Worm (Caenorhabditis elegans) whole organism, mixed stage, embryonic: ENCODE results near the gene Y62E10A.23.

Experiments used
- drap-1 ChIP-seq: fragments of 200-800 bp; sonication (Bioruptor generic); optimal IDR thresholded peaks from 3 replicates; lab custom pipeline; 2018; ENCODE audit warnings: mild to moderate bottlenecking, missing genetic modification characterization, missing compliant biosample characterization
- elt-1 ChIP-seq: sonication (generic microtip); optimal IDR thresholded peaks from 2 replicates; lab custom pipeline; 2017; ENCODE audit warnings: missing genetic modification characterization, mild to moderate bottlenecking, missing compliant biosample characterization, antibody characterized with exemption, moderate library complexity, borderline replicate concordance; ENCODE audit not compliant: insufficient read depth
- lin-13 ChIP-seq: fragments of 150-350 bp; optimal IDR thresholded peaks from 2 replicates; lab custom pipeline; 2014; ENCODE audit warnings: missing biosample characterization, missing genetic modification characterization
- mab-5 ChIP-seq: fragments of 150-350 bp; optimal IDR thresholded peaks from 2 replicates; lab custom pipeline; 2014; ENCODE audit warnings: missing biosample characterization, missing genetic modification characterization
- mls-2 ChIP-seq: sonication (generic microtip); optimal IDR thresholded peaks from 2 replicates; lab custom pipeline; 2016; ENCODE audit warnings: mild to moderate bottlenecking, missing genetic modification characterization, moderate library complexity, missing compliant biosample characterization
- nhr-12 ChIP-seq: fragments of 150-350 bp; optimal IDR thresholded peaks from 2 replicates; lab custom pipeline; 2014; ENCODE audit warnings: missing biosample characterization, missing genetic modification characterization
- nhr-237 ChIP-seq: fragments of 150-350 bp; optimal IDR thresholded peaks from 2 replicates; lab custom pipeline; 2014; ENCODE audit warnings: missing biosample characterization, missing genetic modification characterization
- nhr-28 ChIP-seq: fragments of 150-350 bp; optimal IDR thresholded peaks from 2 replicates; lab custom pipeline; 2014; ENCODE audit warnings: missing biosample characterization, missing genetic modification characterization
- nhr-76 ChIP-seq: sonication (generic microtip); optimal IDR thresholded peaks from 2 replicates; lab custom pipeline; 2017; ENCODE audit warnings: missing biosample characterization, missing genetic modification characterization
- sem-2 ChIP-seq: fragments of 200-800 bp; sonication (Bioruptor generic); optimal IDR thresholded peaks from 2 replicates; lab custom pipeline; 2018; ENCODE audit warnings: mild to moderate bottlenecking, missing genetic modification characterization, missing compliant biosample characterization
- sptf-1 ChIP-seq: sonication (generic microtip); optimal IDR thresholded peaks from 2 replicates; lab custom pipeline; 2017; ENCODE audit warnings: mild to moderate bottlenecking, missing genetic modification characterization, moderate library complexity, missing compliant biosample characterization
- unc-62 ChIP-seq: fragments of 150-350 bp; optimal IDR thresholded peaks from 2 replicates; lab custom pipeline; 2014; ENCODE audit warnings: missing biosample characterization, missing genetic modification reagents, missing genetic modification characterization
- ztf-11 ChIP-seq: fragments of 150-350 bp; optimal IDR thresholded peaks from 2 replicates; lab custom pipeline; 2014; ENCODE audit warnings: missing biosample characterization, missing genetic modification characterization

DNA sequence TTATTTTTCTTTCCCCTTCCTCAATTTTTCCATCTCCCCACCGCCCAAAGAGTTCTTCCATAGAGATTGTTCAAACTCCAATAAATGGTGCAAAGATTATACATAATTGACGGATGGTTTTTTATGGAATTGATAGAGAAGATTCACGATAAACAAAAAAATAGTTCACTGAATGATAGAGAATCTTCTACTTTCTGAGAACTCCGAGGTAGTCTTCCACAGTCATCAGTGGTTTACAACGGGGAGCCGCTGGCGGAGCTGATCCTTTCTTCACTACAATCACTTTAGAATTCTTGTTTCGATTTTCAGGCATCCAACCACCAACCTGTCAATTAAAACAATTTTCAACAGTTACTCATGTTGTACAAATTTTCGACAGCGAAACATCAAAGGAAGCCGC lies 30.1 kb upstream of the Y62E10A.23 start:
- no peak for TF ChIP-seq sptf-1 (tag; lab: Kevin White, UChicago)
- no peak for TF ChIP-seq nhr-76
- no peak for TF ChIP-seq nhr-12
- no peak for TF ChIP-seq sem-2 (GFP tag; lab: Kevin White, UChicago)
- TF ChIP-seq elt-1, result no peak
- TF ChIP-seq nhr-28 (tag; lab: Kevin White, UChicago), result no peak
- no peak for TF ChIP-seq lin-13 (tag; lab: Kevin White, UChicago)
- no peak for TF ChIP-seq unc-62 (GFP tag; lab: Kevin White, UChicago)
- no peak for TF ChIP-seq drap-1 (GFP tag; lab: Kevin White, UChicago)
- TF ChIP-seq mab-5 (tag; lab: Kevin White, UChicago), result no peak
- TF ChIP-seq mls-2 (tag; lab: Kevin White, UChicago), result no peak
- TF ChIP-seq nhr-237 (tag; lab: Kevin White, UChicago), result no peak
- no peak for TF ChIP-seq ztf-11 (tag; lab: Kevin White, UChicago)
